Worm (Caenorhabditis elegans) whole organism, L2 larva: ENCODE results near the gene eif-3.L.

Source experiments
- F13H6.1 ChIP-seq: sonication (generic microtip); optimal IDR thresholded peaks from 2 replicates; lab custom pipeline; 2016; ENCODE audit warnings: missing genetic modification characterization, missing compliant biosample characterization
- Y55F3AM.14 ChIP-seq: fragments of 200-800 bp; sonication (Bioruptor generic); optimal IDR thresholded peaks from 2 replicates; lab custom pipeline; 2018; ENCODE audit warnings: mild to moderate bottlenecking, missing genetic modification characterization, missing compliant biosample characterization
- aly-2 ChIP-seq: fragments of 150-350 bp; optimal IDR thresholded peaks from 2 replicates; lab custom pipeline; 2014; ENCODE audit warnings: missing biosample characterization, missing genetic modification characterization
- ama-1 ChIP-seq: fragments of 150-350 bp; optimal IDR thresholded peaks from 2 replicates; lab custom pipeline; 2018; ENCODE audit warnings: inconsistent platforms
- blmp-1 ChIP-seq: sonication (generic microtip); optimal IDR thresholded peaks from 2 replicates; lab custom pipeline; 2017; ENCODE audit warnings: missing genetic modification characterization, mild to moderate bottlenecking, missing compliant biosample characterization, antibody characterized with exemption, moderate library complexity; ENCODE audit not compliant: insufficient read depth
- ceh-82 ChIP-seq: fragments of 150-350 bp; optimal IDR thresholded peaks from 2 replicates; lab custom pipeline; 2014; ENCODE audit warnings: missing biosample characterization, missing genetic modification characterization
- crh-2 ChIP-seq: sonication (generic microtip); optimal IDR thresholded peaks from 2 replicates; lab custom pipeline; 2017; ENCODE audit warnings: missing biosample characterization, missing genetic modification characterization
- dmd-4 ChIP-seq: sonication (generic microtip); optimal IDR thresholded peaks from 2 replicates; lab custom pipeline; 2017; ENCODE audit warnings: missing biosample characterization, missing genetic modification characterization
- egl-27 ChIP-seq: sonication (generic microtip); optimal IDR thresholded peaks from 3 replicates; lab custom pipeline; 2017; ENCODE audit warnings: missing biosample characterization, missing genetic modification reagents, missing genetic modification characterization
- elt-1 ChIP-seq: fragments of 150-350 bp; optimal IDR thresholded peaks from 2 replicates; lab custom pipeline; 2014; ENCODE audit warnings: missing biosample characterization, missing genetic modification characterization
- elt-3 ChIP-seq: sonication (generic microtip); optimal IDR thresholded peaks from 2 replicates; lab custom pipeline; 2017; ENCODE audit warnings: missing biosample characterization, missing genetic modification characterization
- fos-1 ChIP-seq: fragments of 150-350 bp; optimal IDR thresholded peaks from 2 replicates; lab custom pipeline; 2014; ENCODE audit warnings: missing biosample characterization, missing genetic modification characterization
- gmeb-1 ChIP-seq: fragments of 150-350 bp; optimal IDR thresholded peaks from 2 replicates; lab custom pipeline; 2014; ENCODE audit warnings: missing biosample characterization, missing genetic modification characterization
- lin-11 ChIP-seq: fragments of 150-350 bp; sonication (generic microtip); optimal IDR thresholded peaks from 2 replicates; lab custom pipeline; 2014; ENCODE audit warnings: missing biosample characterization, missing genetic modification characterization, inconsistent platforms, mixed read lengths
- lin-13 ChIP-seq: fragments of 150-350 bp; optimal IDR thresholded peaks from 2 replicates; lab custom pipeline; 2014; ENCODE audit warnings: missing biosample characterization, missing genetic modification reagents, missing genetic modification characterization
- lin-39 ChIP-seq: fragments of 150-350 bp; optimal IDR thresholded peaks from 2 replicates; lab custom pipeline; 2014; ENCODE audit warnings: missing biosample characterization, missing genetic modification reagents, missing genetic modification characterization
- mab-5 ChIP-seq: fragments of 150-350 bp; optimal IDR thresholded peaks from 2 replicates; lab custom pipeline; 2014; ENCODE audit warnings: missing biosample characterization, missing genetic modification characterization
- mbf-1 ChIP-seq: sonication (generic microtip); optimal IDR thresholded peaks from 2 replicates; lab custom pipeline; 2017; ENCODE audit warnings: missing biosample characterization, missing genetic modification characterization
- nhr-10 ChIP-seq: sonication (generic microtip); optimal IDR thresholded peaks from 2 replicates; lab custom pipeline; 2017; ENCODE audit warnings: missing biosample characterization, missing genetic modification characterization
- nhr-11 ChIP-seq: fragments of 150-350 bp; optimal IDR thresholded peaks from 2 replicates; lab custom pipeline; 2014; ENCODE audit warnings: missing biosample characterization, missing genetic modification characterization
- nhr-21 ChIP-seq: fragments of 150-350 bp; optimal IDR thresholded peaks from 2 replicates; lab custom pipeline; 2014; ENCODE audit warnings: missing biosample characterization, missing genetic modification characterization
- nhr-23 ChIP-seq: fragments of 150-350 bp; optimal IDR thresholded peaks from 2 replicates; lab custom pipeline; 2014; ENCODE audit warnings: missing biosample characterization, missing genetic modification reagents, missing genetic modification characterization
- nhr-25 ChIP-seq: fragments of 150-350 bp; sonication (generic microtip); optimal IDR thresholded peaks from 3 replicates; lab custom pipeline; 2014; ENCODE audit warnings: missing biosample characterization, missing genetic modification characterization
- nhr-6 ChIP-seq: fragments of 150-350 bp; optimal IDR thresholded peaks from 2 replicates; lab custom pipeline; 2014; ENCODE audit warnings: missing biosample characterization, missing genetic modification characterization
- peb-1 ChIP-seq: fragments of 150-350 bp; optimal IDR thresholded peaks from 2 replicates; lab custom pipeline; 2014; ENCODE audit warnings: missing biosample characterization, missing genetic modification characterization
- sem-4 ChIP-seq: fragments of 150-350 bp; optimal IDR thresholded peaks from 2 replicates; lab custom pipeline; 2014; ENCODE audit warnings: missing biosample characterization, missing genetic modification reagents, missing genetic modification characterization
- skn-1 ChIP-seq: sonication (generic microtip); optimal IDR thresholded peaks from 2 replicates; lab custom pipeline; 2017; ENCODE audit warnings: missing biosample characterization, missing genetic modification characterization
- sma-3 ChIP-seq: sonication (generic microtip); optimal IDR thresholded peaks from 2 replicates; lab custom pipeline; 2016; ENCODE audit warnings: missing genetic modification reagents, missing genetic modification characterization, missing compliant biosample characterization
- sma-9 ChIP-seq, 2 experiments: fragments of 150-350 bp in 1 of 2; sonication (generic microtip) in 1 of 2; optimal IDR thresholded peaks; 2 replicates each; lab custom pipeline; 2014 to 2016; ENCODE audit warnings: missing genetic modification characterization in 2 of 2, mild to moderate bottlenecking in 1 of 2, missing biosample characterization in 1 of 2, missing compliant biosample characterization in 1 of 2, missing genetic modification reagents in 1 of 2, moderate library complexity in 1 of 2
- snpc-4 ChIP-seq: fragments of 150-350 bp; optimal IDR thresholded peaks from 2 replicates; lab custom pipeline; 2014; ENCODE audit warnings: missing biosample characterization, missing genetic modification characterization
- unc-55 ChIP-seq: fragments of 150-350 bp; sonication (generic microtip); optimal IDR thresholded peaks from 3 replicates; lab custom pipeline; 2014; ENCODE audit warnings: missing biosample characterization, missing genetic modification reagents, missing genetic modification characterization
- unc-62 ChIP-seq: fragments of 150-350 bp; optimal IDR thresholded peaks from 2 replicates; lab custom pipeline; 2014; ENCODE audit warnings: missing biosample characterization, missing genetic modification reagents, missing genetic modification characterization
- ztf-1 ChIP-seq: fragments of 200-800 bp; sonication (Bioruptor generic); conservative IDR thresholded peaks from 2 replicates; pipeline ENCODE4 v1.3.6; 2022; ENCODE audit warnings: missing genetic modification characterization, missing compliant biosample characterization

Gene eif-3.L

DNA sequence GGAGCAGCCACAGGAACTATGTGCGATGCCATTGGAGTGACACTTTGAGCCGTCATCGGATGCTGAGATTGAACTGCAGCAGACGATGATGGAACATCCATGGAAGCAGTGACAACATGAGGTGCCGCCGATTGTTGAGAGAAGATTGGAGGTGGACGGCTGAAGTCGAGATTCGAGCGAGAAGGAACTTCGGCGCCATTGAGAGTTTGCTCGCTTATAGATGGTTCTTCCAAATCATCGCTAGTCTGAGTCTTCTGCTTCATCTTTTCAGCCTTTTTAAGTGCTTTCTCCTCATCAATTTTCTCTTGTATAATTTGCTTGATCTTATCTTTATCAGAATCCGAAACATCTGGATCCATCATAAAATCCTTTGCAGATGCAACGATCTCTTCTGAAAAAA is 19.8 kb upstream of the eif-3.L start:
- TF ChIP-seq F13H6.1: no peak
- no peak for TF ChIP-seq nhr-25
- no peak for TF ChIP-seq dmd-4 (tag; lab: Kevin White, UChicago)
- TF ChIP-seq nhr-6 (tag; lab: Kevin White, UChicago): no peak
- no peak for TF ChIP-seq sma-9 (GFP tag; optimal IDR thresholded peaks at IDR 0.05; lab: Kevin White, UChicago)
- no peak for TF ChIP-seq sma-9 (tag; optimal IDR thresholded peaks at IDR 0.05; lab: Kevin White, UChicago)
- no peak for TF ChIP-seq blmp-1
- no peak for TF ChIP-seq nhr-11
- TF ChIP-seq elt-1 (tag; lab: Kevin White, UChicago): no peak
- no peak for TF ChIP-seq unc-62 (GFP tag; lab: Kevin White, UChicago)
- no peak for TF ChIP-seq mab-5 (tag; lab: Kevin White, UChicago)
- TF ChIP-seq snpc-4 (tag; lab: Kevin White, UChicago): no peak
- TF ChIP-seq Y55F3AM.14: no peak
- no peak for TF ChIP-seq ceh-82 (tag; lab: Kevin White, UChicago)

DNA sequence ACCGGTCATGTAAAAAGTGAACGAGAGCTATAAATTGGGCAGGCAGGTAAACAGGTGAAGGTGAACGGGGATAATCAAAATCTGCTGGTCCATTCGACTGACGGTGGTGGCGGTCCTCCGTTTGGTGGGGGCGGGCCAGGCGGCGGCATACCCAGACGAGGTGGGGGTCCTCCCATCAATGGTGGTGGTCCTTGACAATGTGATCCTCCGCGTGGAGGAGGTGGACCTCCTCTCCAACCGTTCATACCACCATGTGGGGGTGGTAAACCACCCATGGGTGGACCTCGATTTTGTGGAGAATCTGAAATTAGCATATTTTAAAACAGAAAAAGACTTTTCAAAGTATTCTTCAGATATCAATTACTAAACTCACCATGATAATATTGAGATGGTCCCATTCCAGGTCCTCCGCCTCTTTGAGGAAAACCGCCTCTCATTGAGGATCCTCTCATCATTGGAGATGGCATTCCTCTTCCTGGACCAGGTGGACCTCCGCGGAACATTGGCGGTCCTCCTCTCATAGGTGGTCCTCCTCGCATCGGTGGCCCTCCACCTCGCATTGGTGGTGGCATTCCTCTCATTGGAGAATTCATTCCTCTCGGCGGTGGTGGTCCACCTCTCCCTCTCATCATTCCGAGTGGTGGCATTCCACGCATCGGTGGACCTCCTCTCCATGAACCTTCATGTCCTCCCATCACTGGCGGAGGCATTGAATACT is 18.2 kb upstream of the eif-3.L start:
- no peak for TF ChIP-seq lin-13 (GFP tag; lab: Kevin White, UChicago)
- no peak for TF ChIP-seq snpc-4 (tag; lab: Kevin White, UChicago)
- TF ChIP-seq nhr-11: no peak
- no peak for TF ChIP-seq nhr-21 (tag; lab: Kevin White, UChicago)
- TF ChIP-seq nhr-25: no peak
- TF ChIP-seq mbf-1: no peak
- no peak for TF ChIP-seq sem-4 (tag; lab: Kevin White, UChicago)
- no peak for TF ChIP-seq sma-9 (GFP tag; optimal IDR thresholded peaks at IDR 0.05; lab: Kevin White, UChicago)
- no peak for TF ChIP-seq sma-9 (tag; optimal IDR thresholded peaks at IDR 0.05; lab: Kevin White, UChicago)
- TF ChIP-seq aly-2 (tag; lab: Kevin White, UChicago): no peak
- no peak for TF ChIP-seq gmeb-1 (tag; lab: Kevin White, UChicago)
- TF ChIP-seq unc-55: no peak
- no peak for TF ChIP-seq crh-2 (tag; lab: Kevin White, UChicago)
- TF ChIP-seq ceh-82 (tag; lab: Kevin White, UChicago): no peak
- no peak for TF ChIP-seq lin-39 (tag; lab: Kevin White, UChicago)
- TF ChIP-seq elt-1 (tag; lab: Kevin White, UChicago): no peak
- no peak for TF ChIP-seq nhr-10 (tag; lab: Kevin White, UChicago)
- no peak for TF ChIP-seq nhr-6 (tag; lab: Kevin White, UChicago)

DNA sequence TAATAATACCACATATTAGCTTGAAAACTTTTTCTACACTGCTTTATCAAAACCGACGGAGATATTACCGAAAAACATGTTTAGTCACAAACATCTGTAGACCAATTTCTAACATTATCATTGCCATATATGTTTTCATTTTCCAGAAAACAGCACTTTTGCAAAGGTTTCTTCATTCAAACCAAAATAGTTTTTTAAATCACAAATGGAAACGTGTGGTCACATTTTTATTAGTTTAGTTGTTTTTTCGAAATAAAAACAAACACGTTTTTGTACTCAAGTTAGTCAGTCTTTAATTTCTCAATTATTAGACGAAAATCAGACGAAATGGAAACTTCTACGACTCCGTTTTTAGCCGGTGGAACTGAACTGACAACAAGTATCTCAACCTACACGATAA is 15.8 kb upstream of the eif-3.L start, which contains the start of gene F59E12.3:
Gene F59E12.3 (plus strand): TSS at position 301 of the 400 bp plus-strand sequence.
- TF ChIP-seq ceh-82 (tag; lab: Kevin White, UChicago) (no peak), nhr-23 (tag; lab: Kevin White, UChicago) (no peak), F13H6.1 (no peak), unc-62 (GFP tag; lab: Kevin White, UChicago) (no peak), fos-1 (tag; lab: Kevin White, UChicago) (no peak), Y55F3AM.14 (no peak), ama-1 (lab: Kevin White, UChicago) (no peak), lin-39 (tag; lab: Kevin White, UChicago) (no peak), elt-3 (tag; lab: Kevin White, UChicago) (no peak), crh-2 (tag; lab: Kevin White, UChicago) (no peak), sma-3 (GFP tag; lab: Kevin White, UChicago) (no peak), sma-9 (GFP tag; optimal IDR thresholded peaks at IDR 0.05; lab: Kevin White, UChicago) (no peak), sma-9 (tag; optimal IDR thresholded peaks at IDR 0.05; lab: Kevin White, UChicago) (no peak), nhr-10 (tag; lab: Kevin White, UChicago) (no peak), lin-11 (no peak), gmeb-1 (tag; lab: Kevin White, UChicago) (no peak), peb-1 (tag; lab: Kevin White, UChicago) (no peak), lin-13 (GFP tag; lab: Kevin White, UChicago) (no peak)
- TF ChIP-seq, all 48 proteins: peak for 0

DNA sequence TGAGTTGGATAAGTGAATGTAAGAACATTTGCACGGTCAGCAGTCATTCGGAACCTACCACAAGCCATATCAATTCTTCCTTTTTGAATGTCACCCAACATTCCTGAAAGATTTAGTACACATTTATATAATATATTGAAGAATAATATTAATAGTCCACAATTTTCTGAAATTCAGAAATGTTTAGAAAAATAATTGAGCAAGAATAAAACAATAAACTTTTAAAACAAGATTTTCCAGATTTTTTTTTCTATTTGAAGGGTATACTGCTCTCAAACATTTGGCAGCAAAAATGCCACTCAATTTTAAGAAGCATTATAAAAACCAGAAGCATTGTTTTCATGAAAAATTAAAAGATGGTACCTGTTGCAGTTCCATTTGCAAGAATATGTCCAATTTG is 14.5 kb upstream of the eif-3.L start, which contains the start of gene F59E12.8:
Gene F59E12.8 (minus strand): TSS at position 101 of the 400 bp plus-strand sequence.
- TF ChIP-seq skn-1 (tag; lab: Kevin White, UChicago) (no peak), snpc-4 (tag; lab: Kevin White, UChicago) (no peak), ztf-1 (GFP tag; lab: Robert Waterston, UW) (no peak), egl-27 (no peak), lin-39 (tag; lab: Kevin White, UChicago) (no peak), peb-1 (tag; lab: Kevin White, UChicago) (no peak), nhr-10 (tag; lab: Kevin White, UChicago) (no peak), sem-4 (tag; lab: Kevin White, UChicago) (no peak), mbf-1 (no peak)
